Worm (Caenorhabditis elegans) whole organism, L1 larva: ENCODE results near the gene pnc-1.

Experiments
- aha-1 ChIP-seq: fragments of 150-350 bp; optimal IDR thresholded peaks from 2 replicates; lab custom pipeline; 2014; ENCODE audit warnings: missing biosample characterization, missing genetic modification characterization
- ama-1 ChIP-seq: fragments of 150-350 bp; optimal IDR thresholded peaks from 2 replicates; lab custom pipeline; 2014
- egl-13 ChIP-seq: sonication (generic microtip); optimal IDR thresholded peaks from 2 replicates; lab custom pipeline; 2016; ENCODE audit warnings: missing genotype, missing genetic modification reagents, missing genetic modification characterization, missing compliant biosample characterization
- elt-2 ChIP-seq: sonication (generic microtip); optimal IDR thresholded peaks from 2 replicates; lab custom pipeline; 2016; ENCODE audit warnings: missing genetic modification characterization, mild to moderate bottlenecking, inconsistent platforms, missing compliant biosample characterization, missing genetic modification reagents
- lin-15B ChIP-seq: fragments of 150-350 bp; sonication (generic microtip); optimal IDR thresholded peaks from 3 replicates; lab custom pipeline; 2014; ENCODE audit warnings: missing biosample characterization, missing genetic modification characterization
- lin-39 ChIP-seq: fragments of 150-350 bp; optimal IDR thresholded peaks from 2 replicates; lab custom pipeline; 2014; ENCODE audit warnings: missing biosample characterization, missing genetic modification reagents, missing genetic modification characterization
- mef-2 ChIP-seq: fragments of 150-350 bp; optimal IDR thresholded peaks from 2 replicates; lab custom pipeline; 2014; ENCODE audit warnings: missing biosample characterization, missing genetic modification characterization
- skn-1 ChIP-seq: fragments of 150-350 bp; optimal IDR thresholded peaks from 2 replicates; lab custom pipeline; 2014; ENCODE audit warnings: missing biosample characterization, missing genetic modification characterization
- snpc-4 ChIP-seq: fragments of 150-350 bp; optimal IDR thresholded peaks from 2 replicates; lab custom pipeline; 2014; ENCODE audit warnings: missing biosample characterization, missing genetic modification characterization
- ztf-11 ChIP-seq, 2 experiments: sonication (generic microtip); optimal IDR thresholded peaks; 2 replicates each; lab custom pipeline; 2016 to 2017; ENCODE audit warnings: missing genetic modification characterization in 2 of 2, missing biosample characterization in 1 of 2, missing compliant biosample characterization in 1 of 2

DNA sequence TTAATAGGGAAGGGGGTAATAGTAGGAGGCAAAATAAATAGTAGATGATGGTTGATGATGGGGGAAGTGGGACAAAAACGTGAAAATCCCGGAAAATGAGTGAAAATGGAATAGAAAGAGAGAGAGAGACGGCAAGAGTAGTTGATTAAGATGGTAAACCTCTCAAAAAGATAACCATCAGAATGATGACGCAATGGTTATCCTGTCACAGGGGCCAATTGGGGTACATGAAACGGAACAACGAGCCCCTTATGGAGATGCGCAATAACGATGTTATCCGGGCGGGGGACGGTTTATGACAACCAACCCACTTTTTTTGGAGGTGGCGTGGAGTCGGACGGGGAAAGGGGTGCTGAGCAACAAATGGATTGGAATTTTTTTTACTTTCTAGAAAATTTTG lies 34.5 kb upstream of the pnc-1 start:
- TF ChIP-seq egl-13 (tag; lab: Kevin White, UChicago) (no peak), lin-15B (tag; lab: Kevin White, UChicago) (no peak), aha-1 (tag; lab: Kevin White, UChicago) (no peak), ztf-11 (tag; optimal IDR thresholded peaks at IDR 0.05; lab: Kevin White, UChicago) (no peak), lin-39 (no peak), elt-2 (no peak), ama-1 (lab: Kevin White, UChicago) (no peak), snpc-4 (tag; lab: Kevin White, UChicago) (no peak), skn-1 (tag; lab: Kevin White, UChicago) (no peak), mef-2 (tag; lab: Kevin White, UChicago) (no peak)
